Fruit fly (Drosophila melanogaster): ENCODE measurements around the gene CG17328.
A peak's percentile ranks its signal among the peaks of the same experiment; 100 is the strongest.

The CG17328 gene

DNA sequence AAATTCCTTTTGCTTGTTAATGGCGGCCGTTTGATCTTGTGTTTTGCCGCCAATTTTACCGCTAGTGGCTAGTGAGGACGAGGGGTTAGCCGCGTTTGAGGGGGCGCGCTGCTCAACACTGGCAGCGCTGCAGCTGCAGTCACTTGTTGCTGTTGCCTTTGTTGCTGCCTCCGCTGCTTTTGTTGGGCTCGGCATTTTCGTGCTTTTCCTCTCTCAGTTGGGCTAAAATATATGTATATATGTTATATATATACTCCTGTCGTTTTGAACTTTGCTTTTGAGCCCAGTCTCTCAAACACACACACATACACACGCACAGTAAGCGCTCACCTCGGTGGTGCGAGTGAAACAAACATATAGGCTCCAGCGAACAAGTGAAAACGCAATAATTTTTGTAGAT, 25.1 kb downstream of the CG17328 start (continued):
- TF ChIP-seq Dref (GFP tag; IDR thresholded peaks at IDR 0.05) (no peak), br (optimal IDR thresholded peaks at IDR 0.05) (no peak), sens-2 (GFP tag; IDR thresholded peaks at IDR 0.05) (no peak), seq (GFP tag; IDR thresholded peaks at IDR 0.05) (peak; percentile 29; the same call in 1 of the 2 replicates), E2f1 (GFP tag; IDR thresholded peaks at IDR 0.05) (peak; percentile 63; the same call in 1 of the 2 replicates), CG11695 (GFP tag; IDR thresholded peaks at IDR 0.05) (no peak), en (GFP tag; optimal IDR thresholded peaks at IDR 0.05) (no peak), lbe (GFP tag; optimal IDR thresholded peaks at IDR 0.05) (peak; percentile 59), trh (GFP tag; optimal IDR thresholded peaks at IDR 0.05) (no peak), so (GFP tag; IDR thresholded peaks at IDR 0.05) (0 out of 3 replicates have a peak, but pooled peaks have one; percentile 25), tup (GFP tag; optimal IDR thresholded peaks at IDR 0.05) (peak; percentile 4), az2 (GFP tag; optimal IDR thresholded peaks at IDR 0.05) (no peak), vvl (GFP tag; IDR thresholded peaks at IDR 0.05) (peak; percentile 24; the same call in 1 of the 2 replicates), CG10321 (GFP tag; IDR thresholded peaks at IDR 0.05) (peak; percentile 94), CG6272 (GFP tag; IDR thresholded peaks at IDR 0.05) (no peak), corto (GFP tag; optimal IDR thresholded peaks at IDR 0.05) (peak; percentile 62), CG11696 (GFP tag; IDR thresholded peaks at IDR 0.05) (0 out of 2 replicates have a peak, but pooled peaks have one; percentile 28), ranshi (GFP tag; IDR thresholded peaks at IDR 0.05) (0 out of 2 replicates have a peak, but pooled peaks have one; percentile 10), CG6813 (GFP tag; optimal IDR thresholded peaks at IDR 0.05) (no peak), Rfx (GFP tag; IDR thresholded peaks at IDR 0.05) (0 out of 2 replicates have a peak, but pooled peaks have one; percentile 27), cg (GFP tag; optimal IDR thresholded peaks at IDR 0.05) (peak; percentile 83), phol (tag; optimal IDR thresholded peaks at IDR 0.05) (peak; percentile 11), CG6765 (GFP tag; optimal IDR thresholded peaks at IDR 0.05) (peak; percentile 9), oc (tag; optimal IDR thresholded peaks at IDR 0.05) (peak; percentile 19), CG43689 (GFP tag; IDR thresholded peaks at IDR 0.05) (no peak), pan (optimal IDR thresholded peaks at IDR 0.05) (no peak), pan (GFP tag; optimal IDR thresholded peaks at IDR 0.05 in 1 of 2, IDR thresholded peaks at IDR 0.05 in 1 of 2) (peak in 1 of 2 experiments; percentile 74), Poxn (GFP tag; IDR thresholded peaks at IDR 0.05) (no peak), nom (GFP tag; optimal IDR thresholded peaks at IDR 0.05) (peak; percentile 73), ATbp (GFP tag; optimal IDR thresholded peaks at IDR 0.05) (peak; percentile 5), mirr (GFP tag; optimal IDR thresholded peaks at IDR 0.05) (peak; percentile 1), CoRest (tag; optimal IDR thresholded peaks at IDR 0.05) (no peak), Hr78 (GFP tag; optimal IDR thresholded peaks at IDR 0.05) (no peak), Myb (GFP tag; optimal IDR thresholded peaks at IDR 0.05) (no peak), Med (GFP tag) (peak; percentile 46), Trl (optimal IDR thresholded peaks at IDR 0.05) (peak in 1 of 2 experiments; percentile 12), Trl (GFP tag; optimal IDR thresholded peaks at IDR 0.05) (no peak), crp (GFP tag; optimal IDR thresholded peaks at IDR 0.05) (no peak), CG11504 (tag; optimal IDR thresholded peaks at IDR 0.05) (peak; percentile 11), tap (tag; optimal IDR thresholded peaks at IDR 0.05) (no peak), CG32767 (GFP tag; IDR thresholded peaks at IDR 0.05) (0 out of 2 replicates have a peak, but pooled peaks have one; percentile 30), dysf (GFP tag; IDR thresholded peaks at IDR 0.05) (no peak), pros (GFP tag; optimal IDR thresholded peaks at IDR 0.05) (no peak), gem (tag; optimal IDR thresholded peaks at IDR 0.05) (no peak), CG34422 (GFP tag; IDR thresholded peaks at IDR 0.05) (peak; percentile 70; the same call in 2 of the 3 replicates), ara (GFP tag; IDR thresholded peaks at IDR 0.05) (peak; percentile 54), Blimp-1 (GFP tag; optimal IDR thresholded peaks at IDR 0.05) (peak; percentile 10), scrt (GFP tag; optimal IDR thresholded peaks at IDR 0.05) (peak; percentile 82), zen (tag; optimal IDR thresholded peaks at IDR 0.05) (no peak), chinmo (GFP tag; IDR thresholded peaks at IDR 0.05; ENCODE audit: partially characterized antibody) (peak; percentile 65; the same call in 3 of the 4 replicates), Deaf1 (tag; optimal IDR thresholded peaks at IDR 0.05) (peak; percentile 24)

Data from whole organism, embryonic.